Worm (Caenorhabditis elegans) whole organism, L1 larva: Measurements from ENCODE around the gene srw-11.

Experiments used
- ama-1 ChIP-seq: fragments of 150-350 bp; optimal IDR thresholded peaks from 2 replicates; lab custom pipeline; 2014
- elt-3 ChIP-seq, 6 experiments: fragments of 150-350 bp in 1 of 6; sonication (generic microtip); optimal IDR thresholded peaks; 2 replicates each; lab custom pipeline; 2017 to 2018; ENCODE audit warnings: missing biosample characterization in 6 of 6, missing genetic modification characterization in 6 of 6, inconsistent platforms in 1 of 6
- lsy-2 ChIP-seq, 2 experiments: fragments of 150-350 bp; optimal IDR thresholded peaks; 2 replicates each; lab custom pipeline; 2014; ENCODE audit warnings: missing biosample characterization in 2 of 2, missing genetic modification characterization in 2 of 2
- mdl-1 ChIP-seq, 2 experiments: fragments of 150-350 bp; optimal IDR thresholded peaks; 2 replicates each; lab custom pipeline; 2014 to 2017; ENCODE audit warnings: missing biosample characterization in 2 of 2, missing genetic modification characterization in 2 of 2, inconsistent platforms in 1 of 2
- nhr-11 ChIP-seq: fragments of 150-350 bp; optimal IDR thresholded peaks from 2 replicates; lab custom pipeline; 2014; ENCODE audit warnings: missing biosample characterization, missing genetic modification characterization
- nhr-28 ChIP-seq: fragments of 150-350 bp; optimal IDR thresholded peaks from 2 replicates; lab custom pipeline; 2014; ENCODE audit warnings: missing biosample characterization, missing genetic modification characterization
- nhr-76 ChIP-seq: sonication (generic microtip); optimal IDR thresholded peaks from 2 replicates; lab custom pipeline; 2017; ENCODE audit warnings: missing biosample characterization, missing genetic modification characterization
- sox-4 ChIP-seq: sonication (generic microtip); optimal IDR thresholded peaks from 2 replicates; lab custom pipeline; 2016; ENCODE audit warnings: missing genetic modification characterization, missing compliant biosample characterization
- unc-30 ChIP-seq: sonication (generic microtip); optimal IDR thresholded peaks from 2 replicates; lab custom pipeline; 2017; ENCODE audit warnings: missing biosample characterization, missing genetic modification characterization
- unc-62 ChIP-seq: fragments of 150-350 bp; optimal IDR thresholded peaks from 2 replicates; lab custom pipeline; 2014; ENCODE audit warnings: missing biosample characterization, missing genetic modification reagents, missing genetic modification characterization

DNA sequence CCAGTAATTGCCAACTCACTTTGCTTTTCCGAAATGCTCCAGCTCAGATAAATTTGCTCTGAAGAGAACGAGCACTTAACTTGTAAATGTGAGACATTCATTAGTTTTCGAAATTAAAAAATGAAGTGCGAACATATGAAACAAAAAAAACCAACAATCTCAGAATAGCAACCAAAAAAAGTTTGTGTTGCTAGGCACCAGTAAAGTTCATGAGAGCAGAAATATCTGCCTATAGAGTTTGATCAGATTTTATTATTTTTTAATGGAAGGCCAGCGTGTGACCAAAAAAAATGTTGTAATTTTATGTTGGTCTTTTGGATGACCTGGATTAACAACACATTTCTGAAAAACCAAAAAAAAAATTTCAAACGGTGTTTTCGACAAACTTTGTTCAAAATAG is 24.0 kb upstream of the srw-11 start, which contains the start of gene M01B2.12:
- no peak for TF ChIP-seq ama-1 (lab: Kevin White, UChicago)
- no peak for TF ChIP-seq nhr-28 (tag; lab: Kevin White, UChicago)
- no peak for TF ChIP-seq unc-30 (tag; lab: Kevin White, UChicago)
- no peak for TF ChIP-seq mdl-1 (tag; optimal IDR thresholded peaks at IDR 0.05; lab: Kevin White, UChicago)
- TF ChIP-seq nhr-76, result no peak
- no peak for TF ChIP-seq lsy-2 (tag; optimal IDR thresholded peaks at IDR 0.05; lab: Kevin White, UChicago)
- TF ChIP-seq nhr-11 (tag; lab: Kevin White, UChicago), result no peak
- no peak for TF ChIP-seq elt-3 (tag; optimal IDR thresholded peaks at IDR 0.05; lab: Kevin White, UChicago)
- no peak for TF ChIP-seq unc-62 (GFP tag; lab: Kevin White, UChicago)
- TF ChIP-seq sox-4 (tag; lab: Kevin White, UChicago), result no peak
